Fruit fly (Drosophila melanogaster) Kc167 (cell line): ENCODE data around the gene asp.

Experiments used
- Myc ChIP-seq: fragments of >200 bp; optimal IDR thresholded peaks from 2 replicates; lab custom pipeline; 2017; ENCODE audit warnings: missing external identifiers
- Sin3A ChIP-seq: fragments of >200 bp; optimal IDR thresholded peaks from 2 replicates; lab custom pipeline; 2018; ENCODE audit warnings: missing external identifiers
- h ChIP-seq: fragments of >200 bp; optimal IDR thresholded peaks from 3 replicates; lab custom pipeline; 2018; ENCODE audit warnings: missing external identifiers
- insv ChIP-seq: fragments of >200 bp; optimal IDR thresholded peaks from 3 replicates; lab custom pipeline; 2018; ENCODE audit warnings: missing external identifiers
- psq ChIP-seq: fragments of >200 bp; optimal IDR thresholded peaks from 2 replicates; lab custom pipeline; 2017; ENCODE audit warnings: missing external identifiers
- ttk ChIP-seq: sonication (Bioruptor generic); optimal IDR thresholded peaks from 2 replicates; lab custom pipeline; 2017; ENCODE audit warnings: missing external identifiers

- TF ChIP-seq psq (no peak), h (lab: Kevin White, UChicago) (no peak), Sin3A (lab: Kevin White, UChicago) (no peak), Myc (lab: Kevin White, UChicago) (no peak), insv (lab: Kevin White, UChicago) (no peak), ttk (lab: Kevin White, UChicago) (no peak)
Measured at dm6 chr3R:24787734-24788133, 34.1 kb downstream of the asp start, which contains the start of gene Ets96B.
